Fruit fly (Drosophila melanogaster) whole organism, embryonic: ENCODE measurements around the gene CG13893.

Source experiments
- CG10147 ChIP-seq: fragments of 200-800 bp; sonication (Bioruptor generic); optimal IDR thresholded peaks from 2 replicates; lab custom pipeline; 2019; ENCODE audit warnings: missing biosample characterization, mild to moderate bottlenecking, missing genetic modification characterization, moderate library complexity
- CG10209 ChIP-seq: fragments of 200-800 bp; sonication (Bioruptor generic); optimal IDR thresholded peaks from 3 replicates; lab custom pipeline; 2017; ENCODE audit warnings: missing biosample characterization, mild to moderate bottlenecking, missing genetic modification characterization, missing genetic modification reagents
- CG10654 ChIP-seq: fragments of 200-800 bp; sonication (Bioruptor generic); optimal IDR thresholded peaks from 2 replicates; lab custom pipeline; 2016; ENCODE audit warnings: missing biosample characterization, missing genetic modification characterization
- CG11456 ChIP-seq: fragments of 200-800 bp; sonication (Bioruptor generic); IDR thresholded peaks from 3 replicates; pipeline ENCODE4 v1.3.6; 2022; ENCODE audit warnings: missing biosample characterization, missing genetic modification characterization
- CG11504 ChIP-seq: fragments of 200-800 bp; sonication (Bioruptor generic); optimal IDR thresholded peaks from 3 replicates; lab custom pipeline; 2019; ENCODE audit warnings: missing biosample characterization, mild to moderate bottlenecking, missing genetic modification characterization, moderate library complexity
- CG11560 ChIP-seq: fragments of 200-800 bp; sonication (Bioruptor generic); IDR thresholded peaks from 3 replicates; pipeline ENCODE4 v1.3.6; 2022; ENCODE audit warnings: missing biosample characterization, missing genetic modification characterization
- CG15011 ChIP-seq: fragments of 200-800 bp; sonication (Bioruptor generic); optimal IDR thresholded peaks from 3 replicates; lab custom pipeline; 2018; ENCODE audit warnings: missing biosample characterization, mild to moderate bottlenecking, missing genetic modification characterization
- CG17328 ChIP-seq: fragments of 200-800 bp; sonication (Bioruptor generic); IDR thresholded peaks from 2 replicates; pipeline ENCODE4 v1.3.6; 2022; ENCODE audit warnings: missing biosample characterization, missing genetic modification characterization
- CG2129 ChIP-seq: fragments of 200-800 bp; sonication (Bioruptor generic); IDR thresholded peaks from 2 replicates; pipeline ENCODE4 v1.3.6; 2022; ENCODE audit warnings: missing biosample characterization, missing genetic modification characterization; ENCODE audit not compliant: partially characterized antibody
- CG2199 ChIP-seq: fragments of 200-800 bp; sonication (Bioruptor generic); IDR thresholded peaks from 3 replicates; pipeline ENCODE4 v1.3.6; 2022; ENCODE audit warnings: missing biosample characterization, missing genetic modification characterization
- CG2202 ChIP-seq: fragments of 200-800 bp; sonication (Bioruptor generic); optimal IDR thresholded peaks from 2 replicates; lab custom pipeline; 2018; ENCODE audit warnings: missing biosample characterization, mild to moderate bottlenecking, missing genetic modification characterization
- CG2712 ChIP-seq: fragments of 200-800 bp; optimal IDR thresholded peaks from 3 replicates; lab custom pipeline; 2019; ENCODE audit warnings: missing biosample characterization, mild to moderate bottlenecking, missing genetic modification characterization, moderate library complexity
- CG2875 ChIP-seq: fragments of 200-800 bp; sonication (Bioruptor generic); optimal IDR thresholded peaks from 2 replicates; lab custom pipeline; 2017; ENCODE audit warnings: missing biosample characterization, mild to moderate bottlenecking, missing genetic modification characterization, missing genetic modification reagents
- CG30020 ChIP-seq: fragments of 200-800 bp; optimal IDR thresholded peaks from 2 replicates; lab custom pipeline; 2019; ENCODE audit warnings: missing biosample characterization, mild to moderate bottlenecking, missing genetic modification characterization, moderate library complexity
- CG32767 ChIP-seq: fragments of 200-800 bp; sonication (Bioruptor generic); IDR thresholded peaks from 2 replicates; pipeline ENCODE4 v1.3.6; 2022; ENCODE audit warnings: missing biosample characterization, missing genetic modification characterization
- CG34422 ChIP-seq: fragments of 200-800 bp; sonication (Bioruptor generic); IDR thresholded peaks from 3 replicates; pipeline ENCODE4 v1.3.6; 2022; ENCODE audit warnings: missing biosample characterization, missing genetic modification characterization
- CG6813 ChIP-seq: fragments of 200-800 bp; sonication (Bioruptor generic); optimal IDR thresholded peaks from 2 replicates; lab custom pipeline; 2017; ENCODE audit warnings: missing biosample characterization, missing genetic modification characterization, mild to moderate bottlenecking, moderate library complexity, missing genetic modification reagents
- CG7271 ChIP-seq: fragments of 200-800 bp; sonication (Bioruptor generic); optimal IDR thresholded peaks from 2 replicates; lab custom pipeline; 2018; ENCODE audit warnings: missing biosample characterization, mild to moderate bottlenecking, missing genetic modification characterization, moderate library complexity
- CG7357 ChIP-seq: fragments of 200-800 bp; sonication (Bioruptor generic); IDR thresholded peaks from 3 replicates; pipeline ENCODE4 v1.3.6; 2022; ENCODE audit warnings: missing biosample characterization, missing genetic modification characterization
- CG7987 ChIP-seq: fragments of 200-800 bp; sonication (Bioruptor generic); optimal IDR thresholded peaks from 2 replicates; lab custom pipeline; 2018; ENCODE audit warnings: missing biosample characterization, mild to moderate bottlenecking, missing genetic modification characterization, moderate library complexity
- CG8281 ChIP-seq: fragments of 200-800 bp; sonication (Bioruptor generic); optimal IDR thresholded peaks from 2 replicates; lab custom pipeline; 2018; ENCODE audit warnings: missing biosample characterization, mild to moderate bottlenecking, missing genetic modification characterization, moderate library complexity
- CG8359 ChIP-seq: fragments of 200-800 bp; sonication (Bioruptor generic); optimal IDR thresholded peaks from 2 replicates; lab custom pipeline; 2017; ENCODE audit warnings: missing biosample characterization, mild to moderate bottlenecking, missing genetic modification characterization, borderline replicate concordance
- Dp ChIP-seq: fragments of 200-800 bp; sonication (Bioruptor generic); optimal IDR thresholded peaks from 2 replicates; lab custom pipeline; 2018; ENCODE audit warnings: missing biosample characterization, mild to moderate bottlenecking, missing genetic modification characterization, moderate library complexity
- E2f1 ChIP-seq: fragments of 200-800 bp; sonication (Bioruptor generic); IDR thresholded peaks from 2 replicates; pipeline ENCODE4 v1.3.6; 2022; ENCODE audit warnings: missing biosample characterization, missing genetic modification characterization
- HHEX ChIP-seq: fragments of 200-800 bp; sonication (Bioruptor generic); optimal IDR thresholded peaks from 3 replicates; lab custom pipeline; 2017; ENCODE audit warnings: missing biosample characterization, mild to moderate bottlenecking, missing genetic modification characterization, missing genetic modification reagents
- HLH54F ChIP-seq: fragments of 200-800 bp; sonication (Bioruptor generic); optimal IDR thresholded peaks from 3 replicates; lab custom pipeline; 2016; ENCODE audit warnings: missing biosample characterization, missing genetic modification characterization
- Hr39 ChIP-seq: fragments of >200 bp; optimal IDR thresholded peaks from 2 replicates; lab custom pipeline; 2017
- Mad ChIP-seq: fragments of 200-800 bp; sonication (Bioruptor generic); optimal IDR thresholded peaks from 2 replicates; lab custom pipeline; 2016; ENCODE audit warnings: missing biosample characterization, missing genetic modification characterization
- Optix ChIP-seq: fragments of 200-800 bp; sonication (Bioruptor generic); IDR thresholded peaks from 3 replicates; pipeline ENCODE4 v1.3.6; 2022; ENCODE audit warnings: missing biosample characterization, missing genetic modification characterization
- Ravus ChIP-seq: fragments of 200-800 bp; sonication (Bioruptor generic); IDR thresholded peaks from 2 replicates; pipeline ENCODE4 v1.3.6; 2022; ENCODE audit warnings: missing biosample characterization, missing genetic modification characterization
- Sry-β ChIP-seq: fragments of 200-800 bp; sonication (Bioruptor generic); optimal IDR thresholded peaks from 2 replicates; lab custom pipeline; 2018; ENCODE audit warnings: missing biosample characterization, mild to moderate bottlenecking, missing genetic modification characterization, moderate library complexity
- TFAM ChIP-seq: fragments of 200-800 bp; sonication (Bioruptor generic); optimal IDR thresholded peaks from 2 replicates; lab custom pipeline; 2017; ENCODE audit warnings: missing biosample characterization, missing genetic modification characterization, inconsistent platforms
- Taf1 ChIP-seq: fragments of 200-800 bp; sonication (Bioruptor generic); IDR thresholded peaks from 2 replicates; pipeline ENCODE4 v1.3.6; 2022; ENCODE audit warnings: missing biosample characterization, missing genetic modification characterization
- ara ChIP-seq: fragments of 200-800 bp; sonication (Bioruptor generic); IDR thresholded peaks from 2 replicates; pipeline ENCODE4 v1.3.6; 2022; ENCODE audit warnings: missing biosample characterization, missing genetic modification characterization
- bcd ChIP-seq: fragments of 200-800 bp; sonication (Bioruptor generic); optimal IDR thresholded peaks from 2 replicates; lab custom pipeline; 2017; ENCODE audit warnings: missing biosample characterization, mild to moderate bottlenecking, missing genetic modification characterization
- dimm ChIP-seq: fragments of 200-800 bp; sonication (Bioruptor generic); IDR thresholded peaks from 2 replicates; pipeline ENCODE4 v1.3.6; 2022; ENCODE audit warnings: missing biosample characterization, missing genetic modification characterization
- dpn ChIP-seq, 2 experiments: fragments of 200-800 bp; sonication (Bioruptor generic); optimal IDR thresholded peaks; 3 replicates each; lab custom pipeline; 2016; ENCODE audit warnings: missing biosample characterization in 2 of 2, missing genetic modification characterization in 2 of 2
- emc ChIP-seq: fragments of 200-800 bp; sonication (Bioruptor generic); optimal IDR thresholded peaks from 2 replicates; lab custom pipeline; 2016; ENCODE audit warnings: missing biosample characterization, missing genetic modification characterization
- eve ChIP-seq, 2 experiments: fragments of >200 bp; optimal IDR thresholded peaks; 2 replicates each; lab custom pipeline; 2017; ENCODE audit warnings: missing biosample characterization in 2 of 2, missing genetic modification characterization in 2 of 2
- gt ChIP-seq: fragments of 200-800 bp; sonication (Bioruptor generic); IDR thresholded peaks from 2 replicates; pipeline ENCODE4 v1.3.6; 2022; ENCODE audit warnings: missing biosample characterization, missing genetic modification characterization
- jing ChIP-seq: fragments of 200-800 bp; sonication (Bioruptor generic); optimal IDR thresholded peaks from 2 replicates; lab custom pipeline; 2018; ENCODE audit warnings: missing biosample characterization, mild to moderate bottlenecking, missing genetic modification characterization
- kay ChIP-seq: fragments of 200-800 bp; sonication (Bioruptor generic); optimal IDR thresholded peaks from 2 replicates; lab custom pipeline; 2016; ENCODE audit warnings: missing biosample characterization, missing genetic modification characterization
- nerfin-2 ChIP-seq: fragments of 200-800 bp; sonication (Bioruptor generic); IDR thresholded peaks from 2 replicates; pipeline ENCODE4 v1.3.6; 2022; ENCODE audit warnings: missing biosample characterization, missing genetic modification characterization; ENCODE audit not compliant: partially characterized antibody
- odd ChIP-seq: fragments of 200-800 bp; sonication (Bioruptor generic); optimal IDR thresholded peaks from 2 replicates; lab custom pipeline; 2017; ENCODE audit warnings: missing biosample characterization, mild to moderate bottlenecking, missing genetic modification characterization
- pan ChIP-seq, 4 experiments: fragments of >200 bp in 3 of 4; fragments of 200-800 bp in 1 of 4; sonication (Bioruptor generic) in 1 of 4; optimal IDR thresholded peaks in 3 of 4; IDR thresholded peaks in 1 of 4; 2 replicates each; pipeline versions ENCODE4 v1.3.6 to Lab custom; 2017 to 2022; ENCODE audit warnings: missing biosample characterization in 2 of 4, missing genetic modification characterization in 2 of 4, mixed read lengths in 1 of 4
- shn ChIP-seq: fragments of 200-800 bp; sonication (Bioruptor generic); optimal IDR thresholded peaks from 3 replicates; lab custom pipeline; 2016; ENCODE audit warnings: missing biosample characterization, missing genetic modification characterization
- tap ChIP-seq: fragments of 200-800 bp; optimal IDR thresholded peaks from 3 replicates; lab custom pipeline; 2019; ENCODE audit warnings: missing biosample characterization, mild to moderate bottlenecking, missing genetic modification characterization, moderate library complexity
- tup ChIP-seq: fragments of 200-800 bp; sonication (Bioruptor generic); optimal IDR thresholded peaks from 2 replicates; lab custom pipeline; 2016; ENCODE audit warnings: missing biosample characterization, mild to moderate bottlenecking, missing genetic modification characterization, moderate library complexity
- tx ChIP-seq: fragments of 200-800 bp; sonication (Bioruptor generic); optimal IDR thresholded peaks from 2 replicates; lab custom pipeline; 2016; ENCODE audit warnings: missing biosample characterization, missing genetic modification characterization
- yki ChIP-seq: fragments of >200 bp; optimal IDR thresholded peaks from 3 replicates; lab custom pipeline; 2018
- zfh1 ChIP-seq: fragments of 200-800 bp; sonication (Bioruptor generic); IDR thresholded peaks from 3 replicates; pipeline ENCODE4 v1.3.6; 2022; ENCODE audit warnings: missing biosample characterization, missing genetic modification characterization

CG13893 gene

dm6 chr3L:552950-553349 is 50.9 kb downstream of the CG13893 start (continued):
- TF ChIP-seq CG8359 (no peak), CG32767 (GFP tag; lab: Robert Waterston, UW) (peak; percentile 70), yki (lab: Kevin White, UChicago) (no peak), Hr39 (lab: Kevin White, UChicago) (no peak), CG6813 (peak; percentile 66), zfh1 (GFP tag; lab: Robert Waterston, UW) (peak; percentile 72), gt (0 out of 2 replicates have a peak, but pooled peaks have one; percentile 29), CG11504 (peak; percentile 82), Dp (GFP tag; lab: Kevin White, UChicago) (no peak), CG10654 (GFP tag; lab: Kevin White, UChicago) (peak; percentile 51), CG30020 (no peak), HHEX (peak; percentile 76), tap (tag; lab: Kevin White, UChicago) (peak; percentile 70), CG10209 (GFP tag; lab: Kevin White, UChicago) (peak; percentile 74), CG15011 (GFP tag; lab: Kevin White, UChicago) (peak; percentile 51), CG2202 (tag; lab: Kevin White, UChicago) (no peak), CG17328 (GFP tag; lab: Robert Waterston, UW) (peak; percentile 65), CG11456 (GFP tag; lab: Robert Waterston, UW) (peak; percentile 76; the same call in 1 of the 3 replicates), shn (GFP tag; lab: Kevin White, UChicago) (no peak), odd (GFP tag; lab: Kevin White, UChicago) (peak; percentile 63), Optix (peak; percentile 80), emc (GFP tag; lab: Kevin White, UChicago) (peak; percentile 30), CG7987 (GFP tag; lab: Kevin White, UChicago) (peak; percentile 24), eve (GFP tag; optimal IDR thresholded peaks at IDR 0.05; lab: Kevin White, UChicago) (peak in 1 of 2 experiments; percentile 91), TFAM (GFP tag; lab: Kevin White, UChicago) (no peak), Ravus (peak; percentile 7; the same call in 1 of the 2 replicates), ara (peak; percentile 74), pan (optimal IDR thresholded peaks at IDR 0.05; lab: Kevin White, UChicago) (no peak), pan (GFP tag; optimal IDR thresholded peaks at IDR 0.05 in 1 of 2, IDR thresholded peaks at IDR 0.05 in 1 of 2) (peak in 1 of 2 experiments; percentile 77), HLH54F (GFP tag; lab: Kevin White, UChicago) (peak; percentile 66), CG2875 (GFP tag; lab: Kevin White, UChicago) (peak; percentile 33), tx (GFP tag; lab: Kevin White, UChicago) (peak; percentile 62), CG2129 (no peak), CG34422 (peak; percentile 74), CG2199 (GFP tag; lab: Robert Waterston, UW) (0 out of 3 replicates have a peak, but pooled peaks have one; percentile 62), Mad (GFP tag; lab: Kevin White, UChicago) (peak; percentile 57), dpn (GFP tag; optimal IDR thresholded peaks at IDR 0.05; lab: Kevin White, UChicago) (peak; percentile 75 to 81), CG11560 (tag; lab: Robert Waterston, UW) (no peak), bcd (GFP tag; lab: Kevin White, UChicago) (peak; percentile 72), jing (GFP tag; lab: Kevin White, UChicago) (peak; percentile 51), dimm (GFP tag; lab: Robert Waterston, UW) (peak; percentile 52), kay (GFP tag; lab: Kevin White, UChicago) (no peak), CG10147 (GFP tag; lab: Kevin White, UChicago) (peak; percentile 51), Sry-β (no peak), tup (GFP tag; lab: Kevin White, UChicago) (peak; percentile 29), CG7271 (tag; lab: Kevin White, UChicago) (no peak), CG2712 (tag; lab: Kevin White, UChicago) (peak; percentile 67), nerfin-2 (GFP tag; lab: Robert Waterston, UW) (no peak), E2f1 (GFP tag; lab: Robert Waterston, UW) (peak; percentile 52), CG8281 (peak; percentile 28), Taf1 (GFP tag; lab: Robert Waterston, UW) (peak; percentile 33; the same call in 1 of the 2 replicates), CG7357 (peak; percentile 63; the same call in 2 of the 3 replicates)
